Worm (Caenorhabditis elegans): ENCODE data around the gene col-116.

- no peak for TF ChIP-seq B0310.2 (tag; optimal IDR thresholded peaks at IDR 0.05)
- TF ChIP-seq aly-1 (tag; optimal IDR thresholded peaks at IDR 0.05), result no peak
- no peak for TF ChIP-seq ama-1 (optimal IDR thresholded peaks at IDR 0.05)
- TF ChIP-seq sea-1 (GFP tag; conservative IDR thresholded peaks at IDR 0.05), result no peak
- no peak for TF ChIP-seq tbx-11 (GFP tag; IDR thresholded peaks at IDR 0.05)
These were observed 30.0 kb downstream of the col-116 start for ce11 chrIV:8385662-8386061.

Data from whole organism, early embryonic.